In genomic region chrIII:6464113-6464571, ce11 we compare ENCODE assay signal across 4 worm cellular contexts.
TF ChIP-seq lines count a peak whose summit lies in the region.

No protein-coding gene starts in this region.

TF ChIP-seq in whole organism, L2 larva, 48 proteins besides CTCF, POLR2A, EP300 and RAD21 (continues in another document):
- peak; percentile 10 for TF ChIP-seq nhr-6 (tag; optimal IDR thresholded peaks at IDR 0.05; lab: Kevin White, UChicago)
- peak; percentile 85 for TF ChIP-seq gmeb-1 (tag; optimal IDR thresholded peaks at IDR 0.05; lab: Kevin White, UChicago)
- TF ChIP-seq sem-4 (tag; optimal IDR thresholded peaks at IDR 0.05; lab: Kevin White, UChicago): peak; percentile 68
- TF ChIP-seq unc-55 (GFP tag; optimal IDR thresholded peaks at IDR 0.05; lab: Kevin White, UChicago): peak; percentile 85
- TF ChIP-seq unc-39 (tag; optimal IDR thresholded peaks at IDR 0.05; lab: Kevin White, UChicago): no peak
- peak; percentile 75 to 83 for TF ChIP-seq lsy-2 (tag; optimal IDR thresholded peaks at IDR 0.05; lab: Kevin White, UChicago)
- TF ChIP-seq mdl-1 (tag; optimal IDR thresholded peaks at IDR 0.05; lab: Kevin White, UChicago): peak; percentile 85 to 92
- no peak for TF ChIP-seq nhr-237 (tag; optimal IDR thresholded peaks at IDR 0.05; lab: Kevin White, UChicago)
- no peak for TF ChIP-seq nhr-11 (tag; optimal IDR thresholded peaks at IDR 0.05; lab: Kevin White, UChicago)
- peak; percentile 80 for TF ChIP-seq sma-9 (GFP tag; optimal IDR thresholded peaks at IDR 0.05; lab: Kevin White, UChicago)
- no peak for TF ChIP-seq sma-9 (tag; optimal IDR thresholded peaks at IDR 0.05; lab: Kevin White, UChicago)
- TF ChIP-seq dmd-4 (tag; optimal IDR thresholded peaks at IDR 0.05; lab: Kevin White, UChicago): no peak
- TF ChIP-seq nhr-21 (tag; optimal IDR thresholded peaks at IDR 0.05; lab: Kevin White, UChicago): peak; percentile 86
- no peak for TF ChIP-seq nhr-23 (tag; optimal IDR thresholded peaks at IDR 0.05; lab: Kevin White, UChicago)
- no peak for TF ChIP-seq elt-3 (tag; optimal IDR thresholded peaks at IDR 0.05; lab: Kevin White, UChicago)
- peak; percentile 83 for TF ChIP-seq nhr-129 (tag; optimal IDR thresholded peaks at IDR 0.05; lab: Kevin White, UChicago)
- TF ChIP-seq mbf-1 (tag; optimal IDR thresholded peaks at IDR 0.05; lab: Kevin White, UChicago): no peak
- TF ChIP-seq ztf-1 (GFP tag; conservative IDR thresholded peaks at IDR 0.05; lab: Robert Waterston, UW): no peak
- peak; percentile 79 for TF ChIP-seq C34F6.9 (tag; optimal IDR thresholded peaks at IDR 0.05; lab: Kevin White, UChicago)
- TF ChIP-seq mab-5 (tag; optimal IDR thresholded peaks at IDR 0.05; lab: Kevin White, UChicago): peak; percentile 79
- peak; percentile 88 for TF ChIP-seq crh-2 (tag; optimal IDR thresholded peaks at IDR 0.05; lab: Kevin White, UChicago)
- no peak for TF ChIP-seq ztf-11 (tag; optimal IDR thresholded peaks at IDR 0.05; lab: Kevin White, UChicago)
- no peak for TF ChIP-seq alr-1 (tag; optimal IDR thresholded peaks at IDR 0.05; lab: Kevin White, UChicago)

TF ChIP-seq in whole organism, L4 larva, 104 proteins besides CTCF, POLR2A, EP300 and RAD21 (continues in another document):
- TF ChIP-seq egl-43 (GFP tag; IDR thresholded peaks at IDR 0.05; lab: Robert Waterston, UW) (peak; percentile 93), lin-15B (tag; optimal IDR thresholded peaks at IDR 0.05; lab: Kevin White, UChicago) (no peak), ceh-82 (tag; optimal IDR thresholded peaks at IDR 0.05; lab: Kevin White, UChicago) (no peak), daf-19 (GFP tag; conservative IDR thresholded peaks at IDR 0.05; lab: Robert Waterston, UW) (no peak), attf-4 (tag; optimal IDR thresholded peaks at IDR 0.05; lab: Kevin White, UChicago) (no peak), ceh-62 (tag; optimal IDR thresholded peaks at IDR 0.05; lab: Kevin White, UChicago) (no peak), hmg-1.1 (GFP tag; IDR thresholded peaks at IDR 0.05; lab: Robert Waterston, UW) (peak; percentile 89), Y48G9A.11 (GFP tag; IDR thresholded peaks at IDR 0.05; lab: Robert Waterston, UW) (peak; percentile 40; the same call in 1 of the 2 replicates), ces-1 (GFP tag; optimal IDR thresholded peaks at IDR 0.05; lab: Kevin White, UChicago) (no peak), lin-1 (GFP tag; IDR thresholded peaks at IDR 0.05; lab: Robert Waterston, UW) (peak; percentile 92), daf-12 (tag; optimal IDR thresholded peaks at IDR 0.05; lab: Kevin White, UChicago) (no peak), lir-3 (tag; optimal IDR thresholded peaks at IDR 0.05; lab: Kevin White, UChicago) (no peak), zip-11 (GFP tag; IDR thresholded peaks at IDR 0.05; lab: Robert Waterston, UW) (no peak), aha-1 (tag; lab: Kevin White, UChicago) (peak; percentile 95), F44E2.7 (GFP tag; IDR thresholded peaks at IDR 0.05; lab: Robert Waterston, UW) (peak; percentile 83; the same call in 1 of the 2 replicates), skn-1 (tag; optimal IDR thresholded peaks at IDR 0.05; lab: Kevin White, UChicago) (no peak), rbr-2 (tag; optimal IDR thresholded peaks at IDR 0.05; lab: Kevin White, UChicago) (peak; percentile 93), ceh-32 (tag; optimal IDR thresholded peaks at IDR 0.05; lab: Kevin White, UChicago; ENCODE audit: poor library complexity) (peak; percentile 36), nhr-76 (tag; optimal IDR thresholded peaks at IDR 0.05; lab: Kevin White, UChicago) (no peak), D1046.2 (GFP tag; IDR thresholded peaks at IDR 0.05; lab: Robert Waterston, UW) (peak; percentile 89), set-16 (GFP tag; IDR thresholded peaks at IDR 0.05; lab: Robert Waterston, UW) (peak; percentile 100), daf-16 (GFP tag; optimal IDR thresholded peaks at IDR 0.05; lab: Kevin White, UChicago) (peak; percentile 82 to 84), daf-16 (tag; optimal IDR thresholded peaks at IDR 0.05; lab: Kevin White, UChicago) (peak; percentile 94), mdl-1 (tag; optimal IDR thresholded peaks at IDR 0.05; lab: Kevin White, UChicago) (peak; percentile 81 to 95), ztf-11 (tag; optimal IDR thresholded peaks at IDR 0.05; lab: Kevin White, UChicago) (no peak)

TF ChIP-seq in whole organism, late embryonic, 69 proteins besides CTCF, POLR2A, EP300 and RAD21 (continues in another document):
- TF ChIP-seq hlh-8 (tag; optimal IDR thresholded peaks at IDR 0.05; lab: Kevin White, UChicago): peak; percentile 15
- TF ChIP-seq ets-4 (tag; optimal IDR thresholded peaks at IDR 0.05; lab: Kevin White, UChicago): peak; percentile 78
- peak; percentile 68 for TF ChIP-seq hlh-30 (tag; optimal IDR thresholded peaks at IDR 0.05; lab: Kevin White, UChicago; ENCODE audit: insufficient read depth)
- TF ChIP-seq K02D7.2 (tag; optimal IDR thresholded peaks at IDR 0.05; lab: Kevin White, UChicago): no peak
- TF ChIP-seq odd-2 (tag; optimal IDR thresholded peaks at IDR 0.05; lab: Kevin White, UChicago): no peak
- TF ChIP-seq nhr-11 (tag; optimal IDR thresholded peaks at IDR 0.05; lab: Kevin White, UChicago): no peak
- no peak for TF ChIP-seq fkh-6 (tag; optimal IDR thresholded peaks at IDR 0.05; lab: Kevin White, UChicago)
- no peak for TF ChIP-seq hlh-15 (tag; optimal IDR thresholded peaks at IDR 0.05; lab: Kevin White, UChicago)
- TF ChIP-seq ceh-14 (tag; optimal IDR thresholded peaks at IDR 0.05; lab: Kevin White, UChicago): peak; percentile 24
- TF ChIP-seq pros-1 (tag; optimal IDR thresholded peaks at IDR 0.05; lab: Kevin White, UChicago): peak; percentile 71
- TF ChIP-seq hlh-6 (tag; optimal IDR thresholded peaks at IDR 0.05; lab: Kevin White, UChicago): no peak
- peak; percentile 15 for TF ChIP-seq pat-9 (tag; optimal IDR thresholded peaks at IDR 0.05; lab: Kevin White, UChicago)
- no peak for TF ChIP-seq ztf-16 (tag; optimal IDR thresholded peaks at IDR 0.05; lab: Kevin White, UChicago)
- TF ChIP-seq unc-86 (tag; optimal IDR thresholded peaks at IDR 0.05; lab: Kevin White, UChicago): no peak
- TF ChIP-seq fkh-10 (GFP tag; optimal IDR thresholded peaks at IDR 0.05; lab: Kevin White, UChicago): no peak
- no peak for TF ChIP-seq tbx-7 (tag; optimal IDR thresholded peaks at IDR 0.05; lab: Kevin White, UChicago)
- peak; percentile 75 for TF ChIP-seq ceh-31 (tag; optimal IDR thresholded peaks at IDR 0.05; lab: Kevin White, UChicago)
- TF ChIP-seq lim-6 (tag; optimal IDR thresholded peaks at IDR 0.05; lab: Kevin White, UChicago): no peak
- TF ChIP-seq nhr-232 (tag; optimal IDR thresholded peaks at IDR 0.05; lab: Kevin White, UChicago): no peak
- no peak for TF ChIP-seq unc-42 (tag; optimal IDR thresholded peaks at IDR 0.05; lab: Kevin White, UChicago)
- no peak for TF ChIP-seq ceh-6 (GFP tag; optimal IDR thresholded peaks at IDR 0.05; lab: Kevin White, UChicago)
- TF ChIP-seq elt-2 (tag; optimal IDR thresholded peaks at IDR 0.05; lab: Kevin White, UChicago): peak; percentile 98
- TF ChIP-seq unc-3 (GFP tag; conservative IDR thresholded peaks at IDR 0.05; lab: Robert Waterston, UW): peak; percentile 41; the same call in 1 of the 2 replicates
- TF ChIP-seq unc-3 (tag; optimal IDR thresholded peaks at IDR 0.05; lab: Kevin White, UChicago): no peak
- no peak for TF ChIP-seq pax-1 (tag; optimal IDR thresholded peaks at IDR 0.05; lab: Kevin White, UChicago)
- peak; percentile 5 for TF ChIP-seq sdc-2 (tag; optimal IDR thresholded peaks at IDR 0.05; lab: Kevin White, UChicago)
- TF ChIP-seq ref-2 (tag; optimal IDR thresholded peaks at IDR 0.05; lab: Kevin White, UChicago): peak; percentile 28

TF ChIP-seq in whole organism, mixed stage, embryonic, 35 proteins besides CTCF, POLR2A, EP300 and RAD21:
- TF ChIP-seq nhr-237 (tag; optimal IDR thresholded peaks at IDR 0.05; lab: Kevin White, UChicago): peak; percentile 48
- no peak for TF ChIP-seq mab-5 (tag; optimal IDR thresholded peaks at IDR 0.05; lab: Kevin White, UChicago)
- peak; percentile 22 for TF ChIP-seq drap-1 (GFP tag; optimal IDR thresholded peaks at IDR 0.05; lab: Kevin White, UChicago)
- peak; percentile 64 for TF ChIP-seq M03D4.4 (tag; optimal IDR thresholded peaks at IDR 0.05; lab: Kevin White, UChicago)
- TF ChIP-seq pha-4 (tag; optimal IDR thresholded peaks at IDR 0.05; lab: Kevin White, UChicago): peak; percentile 39
- no peak for TF ChIP-seq ces-1 (GFP tag; optimal IDR thresholded peaks at IDR 0.05; lab: Kevin White, UChicago)
- TF ChIP-seq hlh-1 (tag; optimal IDR thresholded peaks at IDR 0.05; lab: Kevin White, UChicago): peak; percentile 46
- TF ChIP-seq sem-2 (GFP tag; optimal IDR thresholded peaks at IDR 0.05; lab: Kevin White, UChicago): no peak
- no peak for TF ChIP-seq cnd-1 (tag; optimal IDR thresholded peaks at IDR 0.05; lab: Kevin White, UChicago)
- peak; percentile 66 for TF ChIP-seq sptf-1 (tag; optimal IDR thresholded peaks at IDR 0.05; lab: Kevin White, UChicago)
- peak; percentile 72 for TF ChIP-seq unc-120 (tag; optimal IDR thresholded peaks at IDR 0.05; lab: Kevin White, UChicago; ENCODE audit: poor library complexity, severe bottlenecking)
- no peak for TF ChIP-seq elt-1 (tag; optimal IDR thresholded peaks at IDR 0.05; lab: Kevin White, UChicago; ENCODE audit: borderline replicate concordance, insufficient read depth)
- peak; percentile 27 for TF ChIP-seq ham-2 (GFP tag; optimal IDR thresholded peaks at IDR 0.05; lab: Kevin White, UChicago)
TF ChIP-seq in whole organism, mixed stage, embryonic: peak in this region for 8.
